Fruit fly (Drosophila melanogaster) whole organism, embryonic: Measurements from ENCODE around the gene CG43813.

Source experiments
- CG31441 ChIP-seq: fragments of 200-800 bp; sonication (Bioruptor generic); IDR thresholded peaks from 2 replicates; pipeline ENCODE4 v1.3.6; 2022; ENCODE audit warnings: missing biosample characterization, missing genetic modification characterization
- CG34422 ChIP-seq: fragments of 200-800 bp; sonication (Bioruptor generic); IDR thresholded peaks from 3 replicates; pipeline ENCODE4 v1.3.6; 2022; ENCODE audit warnings: missing biosample characterization, missing genetic modification characterization
- CG8478 ChIP-seq: fragments of >200 bp; optimal IDR thresholded peaks from 2 replicates; lab custom pipeline; 2018
- dpn ChIP-seq, 2 experiments: fragments of 200-800 bp; sonication (Bioruptor generic); optimal IDR thresholded peaks; 3 replicates each; lab custom pipeline; 2016; ENCODE audit warnings: missing biosample characterization in 2 of 2, missing genetic modification characterization in 2 of 2
- jumu ChIP-seq: fragments of 200-800 bp; sonication (Bioruptor generic); optimal IDR thresholded peaks from 3 replicates; lab custom pipeline; 2016; ENCODE audit warnings: missing biosample characterization, missing genetic modification characterization
- psq ChIP-seq: fragments of 200-800 bp; sonication (Bioruptor generic); optimal IDR thresholded peaks from 2 replicates; lab custom pipeline; 2017; ENCODE audit warnings: missing biosample characterization, missing genetic modification characterization
- salm ChIP-seq: fragments of 200-800 bp; sonication (Bioruptor generic); optimal IDR thresholded peaks from 2 replicates; lab custom pipeline; 2018; ENCODE audit warnings: missing biosample characterization, mild to moderate bottlenecking, missing genetic modification characterization

- no peak for TF ChIP-seq dpn (GFP tag; optimal IDR thresholded peaks at IDR 0.05; lab: Kevin White, UChicago)
- TF ChIP-seq psq (GFP tag; lab: Kevin White, UChicago): no peak
- no peak for TF ChIP-seq CG8478 (lab: Kevin White, UChicago)
- TF ChIP-seq CG31441 (GFP tag; lab: Robert Waterston, UW): no peak
- TF ChIP-seq jumu (GFP tag; lab: Kevin White, UChicago): no peak
- TF ChIP-seq CG34422 (GFP tag; lab: Robert Waterston, UW): no peak
- no peak for TF ChIP-seq salm (tag; lab: Kevin White, UChicago)
These were observed 3.8 kb upstream of the CG43813 start for dm6 chr2L:12347862-12348261.
